Fruit fly (Drosophila melanogaster): ENCODE measurements around the gene Mon1.

- TF ChIP-seq pan (optimal IDR thresholded peaks at IDR 0.05) (no peak), OdsH (GFP tag; optimal IDR thresholded peaks at IDR 0.05) (no peak), lola (GFP tag; optimal IDR thresholded peaks at IDR 0.05) (no peak), Myc (optimal IDR thresholded peaks at IDR 0.05) (no peak)
These were observed 46.2 kb downstream of the Mon1 start for dm6 chr2L:4896484-4897205.

All from whole organism, wandering third instar larva.